Fruit fly (Drosophila melanogaster) whole organism, embryonic: ENCODE measurements around the gene Vajk3.
A peak's percentile ranks its signal among the peaks of the same experiment; 100 is the strongest.

Source experiments
- BEAF-32 ChIP-seq: fragments of 200-800 bp; sonication (Bioruptor generic); optimal IDR thresholded peaks from 3 replicates; lab custom pipeline; 2017; ENCODE audit warnings: missing biosample characterization, missing genetic modification characterization, mild to moderate bottlenecking, moderate library complexity, missing genetic modification reagents
- BtbVII ChIP-seq: fragments of 200-800 bp; sonication (Bioruptor generic); optimal IDR thresholded peaks from 3 replicates; lab custom pipeline; 2017; ENCODE audit warnings: missing biosample characterization, mild to moderate bottlenecking, missing genetic modification characterization
- C15 ChIP-seq: fragments of 200-800 bp; sonication (Bioruptor generic); IDR thresholded peaks from 3 replicates; pipeline ENCODE4 v1.3.6; 2022; ENCODE audit warnings: missing biosample characterization, missing genetic modification characterization
- CG10321 ChIP-seq: fragments of 200-800 bp; sonication (Bioruptor generic); IDR thresholded peaks from 2 replicates; pipeline ENCODE4 v1.3.6; 2022; ENCODE audit warnings: missing biosample characterization, missing genetic modification characterization
- CG10366 ChIP-seq: fragments of 200-800 bp; sonication (Bioruptor generic); IDR thresholded peaks from 2 replicates; pipeline ENCODE4 v1.3.6; 2022; ENCODE audit warnings: missing biosample characterization, missing genetic modification characterization
- CG11456 ChIP-seq: fragments of 200-800 bp; sonication (Bioruptor generic); IDR thresholded peaks from 3 replicates; pipeline ENCODE4 v1.3.6; 2022; ENCODE audit warnings: missing biosample characterization, missing genetic modification characterization
- CG12299 ChIP-seq: fragments of 200-800 bp; sonication (Bioruptor generic); optimal IDR thresholded peaks from 2 replicates; lab custom pipeline; 2018; ENCODE audit warnings: missing biosample characterization, mild to moderate bottlenecking, missing genetic modification characterization
- CG12391 ChIP-seq: fragments of 200-800 bp; sonication (Bioruptor generic); optimal IDR thresholded peaks from 3 replicates; lab custom pipeline; 2018; ENCODE audit warnings: missing biosample characterization, mild to moderate bottlenecking, missing genetic modification characterization, moderate library complexity
- CG13424 ChIP-seq: fragments of 200-800 bp; sonication (Bioruptor generic); optimal IDR thresholded peaks from 2 replicates; lab custom pipeline; 2019; ENCODE audit warnings: missing biosample characterization, mild to moderate bottlenecking, missing genetic modification characterization, moderate library complexity
- CG1602 ChIP-seq: fragments of 200-800 bp; sonication (Bioruptor generic); optimal IDR thresholded peaks from 3 replicates; lab custom pipeline; 2016; ENCODE audit warnings: missing biosample characterization, missing genetic modification characterization
- CG17568 ChIP-seq: fragments of 200-800 bp; sonication (Bioruptor generic); optimal IDR thresholded peaks from 2 replicates; lab custom pipeline; 2018; ENCODE audit warnings: missing biosample characterization, mild to moderate bottlenecking, missing genetic modification characterization, moderate library complexity
- CG2199 ChIP-seq: fragments of 200-800 bp; sonication (Bioruptor generic); IDR thresholded peaks from 3 replicates; pipeline ENCODE4 v1.3.6; 2022; ENCODE audit warnings: missing biosample characterization, missing genetic modification characterization
- CG3065 ChIP-seq: fragments of 200-800 bp; sonication (Bioruptor generic); optimal IDR thresholded peaks from 2 replicates; lab custom pipeline; 2016; ENCODE audit warnings: missing biosample characterization, missing genetic modification characterization
- CG3838 ChIP-seq: fragments of 200-800 bp; sonication (Bioruptor generic); optimal IDR thresholded peaks from 3 replicates; lab custom pipeline; 2016; ENCODE audit warnings: missing biosample characterization, missing genetic modification characterization
- CG4424 ChIP-seq: fragments of 200-800 bp; sonication (Bioruptor generic); optimal IDR thresholded peaks from 3 replicates; lab custom pipeline; 2016; ENCODE audit warnings: missing biosample characterization, missing genetic modification characterization
- CG4820 ChIP-seq: fragments of 200-800 bp; sonication (Bioruptor generic); optimal IDR thresholded peaks from 3 replicates; lab custom pipeline; 2016; ENCODE audit warnings: missing biosample characterization, missing genetic modification characterization
- CG4854 ChIP-seq: fragments of 200-800 bp; sonication (Bioruptor generic); optimal IDR thresholded peaks from 2 replicates; lab custom pipeline; 2016; ENCODE audit warnings: missing biosample characterization, missing genetic modification characterization, inconsistent platforms
- CG5180 ChIP-seq: fragments of 200-800 bp; sonication (Bioruptor generic); optimal IDR thresholded peaks from 3 replicates; lab custom pipeline; 2017; ENCODE audit warnings: missing biosample characterization, missing genetic modification characterization, mild to moderate bottlenecking, moderate library complexity, missing genetic modification reagents
- CG5953 ChIP-seq: fragments of 200-800 bp; sonication (Bioruptor generic); IDR thresholded peaks from 2 replicates; pipeline ENCODE4 v1.3.6; 2022; ENCODE audit warnings: missing biosample characterization, missing genetic modification characterization
- CG6175 ChIP-seq: fragments of 200-800 bp; sonication (Bioruptor generic); IDR thresholded peaks from 3 replicates; pipeline ENCODE4 v1.3.6; 2022; ENCODE audit warnings: missing biosample characterization, missing genetic modification characterization
- CG6254 ChIP-seq: fragments of 200-800 bp; sonication (Bioruptor generic); optimal IDR thresholded peaks from 3 replicates; lab custom pipeline; 2017; ENCODE audit warnings: mild to moderate bottlenecking, missing biosample characterization, missing genetic modification reagents, missing genetic modification characterization
- CG7839 ChIP-seq: fragments of 200-800 bp; sonication (Bioruptor generic); optimal IDR thresholded peaks from 3 replicates; lab custom pipeline; 2018; ENCODE audit warnings: missing biosample characterization, mild to moderate bottlenecking, missing genetic modification characterization, moderate library complexity
- CG8478 ChIP-seq: fragments of >200 bp; optimal IDR thresholded peaks from 2 replicates; lab custom pipeline; 2018
- CG9215 ChIP-seq: fragments of 200-800 bp; sonication (Bioruptor generic); IDR thresholded peaks from 2 replicates; pipeline ENCODE4 v1.3.6; 2022; ENCODE audit warnings: missing biosample characterization, missing genetic modification characterization
- CG9437 ChIP-seq: fragments of 200-800 bp; sonication (Bioruptor generic); optimal IDR thresholded peaks from 2 replicates; lab custom pipeline; 2018; ENCODE audit warnings: missing biosample characterization, mild to moderate bottlenecking, missing genetic modification characterization
- Dek ChIP-seq: fragments of 200-800 bp; sonication (Bioruptor generic); optimal IDR thresholded peaks from 3 replicates; lab custom pipeline; 2019; ENCODE audit warnings: missing biosample characterization, mild to moderate bottlenecking, missing genetic modification characterization, moderate library complexity
- Doc3 ChIP-seq: fragments of 200-800 bp; sonication (Bioruptor generic); IDR thresholded peaks from 3 replicates; pipeline ENCODE4 v1.3.6; 2022; ENCODE audit warnings: missing biosample characterization, missing genetic modification characterization; ENCODE audit not compliant: partially characterized antibody
- HLH54F ChIP-seq: fragments of 200-800 bp; sonication (Bioruptor generic); optimal IDR thresholded peaks from 3 replicates; lab custom pipeline; 2016; ENCODE audit warnings: missing biosample characterization, missing genetic modification characterization
- Lim3 ChIP-seq: fragments of 200-800 bp; sonication (Bioruptor generic); IDR thresholded peaks from 2 replicates; pipeline ENCODE4 v1.3.6; 2022; ENCODE audit warnings: missing biosample characterization, missing genetic modification characterization
- Neu2 ChIP-seq: fragments of 200-800 bp; sonication (Bioruptor generic); optimal IDR thresholded peaks from 3 replicates; lab custom pipeline; 2016; ENCODE audit warnings: missing biosample characterization, missing genetic modification characterization, borderline replicate concordance
- Poxn ChIP-seq: fragments of 200-800 bp; sonication (Bioruptor generic); IDR thresholded peaks from 2 replicates; pipeline ENCODE4 v1.3.6; 2022; ENCODE audit warnings: missing biosample characterization, missing genetic modification characterization
- Sry-β ChIP-seq: fragments of 200-800 bp; sonication (Bioruptor generic); optimal IDR thresholded peaks from 2 replicates; lab custom pipeline; 2018; ENCODE audit warnings: missing biosample characterization, mild to moderate bottlenecking, missing genetic modification characterization, moderate library complexity
- TFAM ChIP-seq: fragments of 200-800 bp; sonication (Bioruptor generic); optimal IDR thresholded peaks from 2 replicates; lab custom pipeline; 2017; ENCODE audit warnings: missing biosample characterization, missing genetic modification characterization, inconsistent platforms
- Tbp ChIP-seq: fragments of >200 bp; optimal IDR thresholded peaks from 2 replicates; lab custom pipeline; 2018; ENCODE audit warnings: missing biosample characterization, missing genetic modification characterization
- abd-A ChIP-seq: fragments of 200-800 bp; sonication (Bioruptor generic); optimal IDR thresholded peaks from 3 replicates; lab custom pipeline; 2019; ENCODE audit warnings: missing biosample characterization, mild to moderate bottlenecking, missing genetic modification characterization, moderate library complexity
- bowl ChIP-seq: fragments of 200-800 bp; sonication (Bioruptor generic); IDR thresholded peaks from 2 replicates; pipeline ENCODE4 v1.3.6; 2022; ENCODE audit warnings: missing biosample characterization, missing genetic modification characterization
- eve ChIP-seq, 2 experiments: fragments of >200 bp; optimal IDR thresholded peaks; 2 replicates each; lab custom pipeline; 2017; ENCODE audit warnings: missing biosample characterization in 2 of 2, missing genetic modification characterization in 2 of 2
- gro ChIP-seq: fragments of 200-800 bp; sonication (Bioruptor generic); optimal IDR thresholded peaks from 2 replicates; lab custom pipeline; 2016; ENCODE audit warnings: missing biosample characterization, missing genetic modification characterization
- her ChIP-seq: fragments of 200-800 bp; sonication (Bioruptor generic); optimal IDR thresholded peaks from 2 replicates; lab custom pipeline; 2016; ENCODE audit warnings: missing biosample characterization, missing genetic modification characterization
- jumu ChIP-seq: fragments of 200-800 bp; sonication (Bioruptor generic); optimal IDR thresholded peaks from 3 replicates; lab custom pipeline; 2016; ENCODE audit warnings: missing biosample characterization, missing genetic modification characterization
- kay ChIP-seq: fragments of 200-800 bp; sonication (Bioruptor generic); optimal IDR thresholded peaks from 2 replicates; lab custom pipeline; 2016; ENCODE audit warnings: missing biosample characterization, missing genetic modification characterization
- lbe ChIP-seq: fragments of 200-800 bp; sonication (Bioruptor generic); optimal IDR thresholded peaks from 2 replicates; lab custom pipeline; 2016; ENCODE audit warnings: missing biosample characterization, mild to moderate bottlenecking, missing genetic modification characterization
- lilli ChIP-seq: fragments of 200-800 bp; sonication (Bioruptor generic); optimal IDR thresholded peaks from 3 replicates; lab custom pipeline; 2016; ENCODE audit warnings: missing biosample characterization, missing genetic modification characterization
- pfk ChIP-seq: fragments of 200-800 bp; sonication (Bioruptor generic); optimal IDR thresholded peaks from 2 replicates; lab custom pipeline; 2018; ENCODE audit warnings: missing biosample characterization, mild to moderate bottlenecking, missing genetic modification characterization, moderate library complexity
- pita ChIP-seq: fragments of 200-800 bp; sonication (Bioruptor generic); optimal IDR thresholded peaks from 2 replicates; lab custom pipeline; 2017; ENCODE audit warnings: missing biosample characterization, mild to moderate bottlenecking, missing genetic modification characterization
- salm ChIP-seq: fragments of 200-800 bp; sonication (Bioruptor generic); optimal IDR thresholded peaks from 2 replicates; lab custom pipeline; 2018; ENCODE audit warnings: missing biosample characterization, mild to moderate bottlenecking, missing genetic modification characterization
- slbo ChIP-seq: fragments of 200-800 bp; sonication (Bioruptor generic); IDR thresholded peaks from 2 replicates; pipeline ENCODE4 v1.3.6; 2022; ENCODE audit warnings: missing biosample characterization, missing genetic modification characterization
- slp2 ChIP-seq: fragments of 200-800 bp; sonication (Bioruptor generic); optimal IDR thresholded peaks from 2 replicates; lab custom pipeline; 2016; ENCODE audit warnings: missing biosample characterization, missing genetic modification characterization
- ssp ChIP-seq: fragments of 200-800 bp; sonication (Bioruptor generic); IDR thresholded peaks from 2 replicates; pipeline ENCODE4 v1.3.6; 2022; ENCODE audit warnings: missing biosample characterization, missing genetic modification characterization
- tup ChIP-seq: fragments of 200-800 bp; sonication (Bioruptor generic); optimal IDR thresholded peaks from 2 replicates; lab custom pipeline; 2016; ENCODE audit warnings: missing biosample characterization, mild to moderate bottlenecking, missing genetic modification characterization, moderate library complexity
- vnd ChIP-seq: fragments of 200-800 bp; sonication (Bioruptor generic); IDR thresholded peaks from 3 replicates; pipeline ENCODE4 v1.3.6; 2022; ENCODE audit warnings: missing biosample characterization, missing genetic modification characterization; ENCODE audit not compliant: partially characterized antibody

The Vajk3 gene

DNA sequence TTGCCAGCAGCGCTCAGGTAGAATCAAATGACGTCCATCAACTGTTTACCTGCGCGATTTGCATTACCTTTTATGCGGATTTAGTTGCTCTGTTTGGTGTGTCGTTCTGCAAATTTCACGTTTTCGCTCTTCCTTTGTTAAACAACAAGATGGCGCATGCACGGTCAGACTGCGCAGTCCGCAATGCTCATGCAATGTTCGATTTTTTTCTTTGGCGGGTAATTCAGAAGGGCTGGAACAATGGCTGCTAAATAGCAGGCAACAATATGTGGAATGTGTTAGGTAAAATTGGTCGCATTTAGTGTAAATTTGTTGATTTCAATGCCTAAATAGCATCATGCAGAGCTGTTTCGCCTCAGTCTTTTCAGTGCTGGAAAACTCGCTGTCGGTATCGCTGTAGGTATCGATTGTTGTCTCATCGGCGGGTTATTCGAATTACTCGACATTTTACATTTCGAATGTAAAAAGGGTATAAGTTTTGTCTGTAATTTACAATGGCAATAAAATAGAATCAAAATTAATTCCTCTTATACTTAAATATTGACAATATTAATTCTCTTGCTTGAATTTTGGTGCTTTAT, 42.9 kb downstream of the Vajk3 start, which contains the start of gene Smg5 (continued):
- TF ChIP-seq Lim3 (GFP tag; lab: Robert Waterston, UW) (peak; percentile 84), ssp (GFP tag; lab: Robert Waterston, UW) (peak; percentile 91), CG10321 (GFP tag; lab: Robert Waterston, UW) (no peak), lilli (GFP tag; lab: Kevin White, UChicago) (peak; percentile 96), lbe (GFP tag; lab: Kevin White, UChicago) (peak; percentile 41), CG8478 (lab: Kevin White, UChicago) (no peak), Tbp (no peak), Dek (tag; lab: Kevin White, UChicago) (peak; percentile 69), C15 (peak; percentile 87; the same call in 2 of the 3 replicates), Doc3 (GFP tag; lab: Robert Waterston, UW) (peak; percentile 82), CG11456 (GFP tag; lab: Robert Waterston, UW) (peak; percentile 97), CG17568 (no peak), CG5180 (GFP tag; lab: Kevin White, UChicago) (no peak), CG4424 (GFP tag; lab: Kevin White, UChicago) (peak; percentile 92), TFAM (peak; percentile 29), CG6254 (GFP tag; lab: Kevin White, UChicago) (no peak), salm (no peak), CG3065 (GFP tag; lab: Kevin White, UChicago) (peak; percentile 79), jumu (GFP tag; lab: Kevin White, UChicago) (peak; percentile 92), CG3838 (GFP tag; lab: Kevin White, UChicago) (peak; percentile 75), pfk (GFP tag; lab: Kevin White, UChicago) (peak; percentile 33), BtbVII (GFP tag; lab: Kevin White, UChicago) (no peak), eve (GFP tag; optimal IDR thresholded peaks at IDR 0.05; lab: Kevin White, UChicago) (peak in 1 of 2 experiments; percentile 34), gro (GFP tag; lab: Kevin White, UChicago) (peak; percentile 95), Neu2 (GFP tag; lab: Kevin White, UChicago) (peak; percentile 1), kay (peak; percentile 82), vnd (GFP tag; lab: Robert Waterston, UW) (peak; percentile 96), slbo (GFP tag; lab: Robert Waterston, UW) (peak; percentile 97), CG7839 (tag; lab: Kevin White, UChicago) (peak; percentile 79), tup (GFP tag; lab: Kevin White, UChicago) (peak; percentile 47), CG10366 (GFP tag; lab: Robert Waterston, UW) (peak; percentile 96), CG2199 (GFP tag; lab: Robert Waterston, UW) (peak; percentile 92; the same call in 2 of the 3 replicates), her (GFP tag; lab: Kevin White, UChicago) (peak; percentile 95), CG12299 (tag; lab: Kevin White, UChicago) (peak; percentile 78), BEAF-32 (GFP tag; lab: Kevin White, UChicago) (peak; percentile 79), CG12391 (peak; percentile 94), slp2 (GFP tag; lab: Kevin White, UChicago) (peak; percentile 97), bowl (GFP tag; lab: Robert Waterston, UW) (peak; percentile 82), CG9437 (GFP tag; lab: Kevin White, UChicago) (peak; percentile 80), CG9215 (GFP tag; lab: Robert Waterston, UW) (peak; percentile 90), pita (no peak), HLH54F (GFP tag; lab: Kevin White, UChicago) (peak; percentile 99), abd-A (no peak), CG6175 (peak; percentile 89), CG1602 (GFP tag; lab: Kevin White, UChicago) (peak; percentile 95), CG13424 (tag; lab: Kevin White, UChicago) (peak; percentile 99), CG5953 (GFP tag; lab: Robert Waterston, UW) (peak; percentile 94), CG4854 (GFP tag; lab: Kevin White, UChicago) (peak; percentile 86), Poxn (GFP tag; lab: Robert Waterston, UW) (peak; percentile 73), CG4820 (GFP tag; lab: Kevin White, UChicago) (peak; percentile 92), Sry-β (GFP tag; lab: Kevin White, UChicago) (peak; percentile 36)
